Worm (Caenorhabditis elegans) whole organism, L1 larva: Measurements from ENCODE around the gene srz-67.
A peak's percentile ranks its signal among the peaks of the same experiment; 100 is the strongest.

Experiments used
- C04F5.9 ChIP-seq: sonication (generic microtip); optimal IDR thresholded peaks from 2 replicates; lab custom pipeline; 2016; ENCODE audit warnings: missing genetic modification characterization, missing compliant biosample characterization
- aha-1 ChIP-seq: fragments of 150-350 bp; optimal IDR thresholded peaks from 2 replicates; lab custom pipeline; 2014; ENCODE audit warnings: missing biosample characterization, missing genetic modification characterization
- ceh-63 ChIP-seq: fragments of 200-800 bp; sonication (Bioruptor generic); optimal IDR thresholded peaks from 2 replicates; lab custom pipeline; 2018; ENCODE audit warnings: mild to moderate bottlenecking, missing genetic modification characterization, missing compliant biosample characterization
- ceh-82 ChIP-seq, 3 experiments: fragments of 150-350 bp in 1 of 3; sonication (generic microtip) in 2 of 3; optimal IDR thresholded peaks; 2 replicates each; lab custom pipeline; 2014 to 2017; ENCODE audit warnings: missing biosample characterization in 3 of 3, missing genetic modification characterization in 3 of 3
- ceh-88 ChIP-seq: fragments of 200-800 bp; sonication (Bioruptor generic); IDR thresholded peaks from 2 replicates; pipeline ENCODE4 v1.3.6; 2022; ENCODE audit warnings: missing genetic modification characterization, missing compliant biosample characterization
- ceh-90 ChIP-seq: sonication (generic microtip); optimal IDR thresholded peaks from 2 replicates; lab custom pipeline; 2016; ENCODE audit warnings: missing genetic modification characterization, missing compliant biosample characterization
- dsc-1 ChIP-seq: sonication (generic microtip); optimal IDR thresholded peaks from 2 replicates; lab custom pipeline; 2016; ENCODE audit warnings: mild to moderate bottlenecking, missing genetic modification characterization, missing compliant biosample characterization
- efl-1 ChIP-seq, 4 experiments: fragments of 150-350 bp; optimal IDR thresholded peaks in 3 of 4; peaks in 1 of 4; 1 replicate in 1 of 4; 2 replicates in 3 of 4; lab custom pipeline; 2014; ENCODE audit warnings: missing biosample characterization in 2 of 4, missing genetic modification characterization in 2 of 4, missing genetic modification reagents in 2 of 4
- efl-3 ChIP-seq: fragments of 200-800 bp; sonication (Bioruptor generic); optimal IDR thresholded peaks from 2 replicates; lab custom pipeline; 2018; ENCODE audit warnings: mild to moderate bottlenecking, missing genetic modification characterization, missing compliant biosample characterization
- egl-27 ChIP-seq, 2 experiments: fragments of 150-350 bp in 1 of 2; sonication (generic microtip); optimal IDR thresholded peaks; 3 replicates each; lab custom pipeline; 2017 to 2018; ENCODE audit warnings: missing biosample characterization in 2 of 2, missing genetic modification characterization in 2 of 2, missing genetic modification reagents in 2 of 2
- fkh-10 ChIP-seq: sonication (generic microtip); optimal IDR thresholded peaks from 2 replicates; lab custom pipeline; 2017; ENCODE audit warnings: missing biosample characterization, missing genetic modification reagents, missing genetic modification characterization
- fkh-8 ChIP-seq: sonication (generic microtip); optimal IDR thresholded peaks from 2 replicates; lab custom pipeline; 2016; ENCODE audit warnings: mild to moderate bottlenecking, missing genetic modification characterization, missing compliant biosample characterization
- grh-1 ChIP-seq: fragments of 200-800 bp; sonication (Bioruptor generic); IDR thresholded peaks from 2 replicates; pipeline ENCODE4 v1.3.6; 2022; ENCODE audit warnings: missing genetic modification reagents, missing genetic modification characterization, missing compliant biosample characterization
- hlh-17 ChIP-seq: fragments of 200-800 bp; sonication (Bioruptor generic); optimal IDR thresholded peaks from 2 replicates; lab custom pipeline; 2018; ENCODE audit warnings: missing genetic modification characterization, mild to moderate bottlenecking, missing compliant biosample characterization, moderate library complexity, borderline replicate concordance
- hpl-2 ChIP-seq: fragments of 150-350 bp; optimal IDR thresholded peaks from 2 replicates; lab custom pipeline; 2014; ENCODE audit warnings: missing biosample characterization, missing genetic modification reagents, missing genetic modification characterization
- jun-1 ChIP-seq: fragments of 150-350 bp; optimal IDR thresholded peaks from 2 replicates; lab custom pipeline; 2014; ENCODE audit warnings: missing biosample characterization, missing genetic modification reagents, missing genetic modification characterization
- lin-15B ChIP-seq: fragments of 150-350 bp; sonication (generic microtip); optimal IDR thresholded peaks from 3 replicates; lab custom pipeline; 2014; ENCODE audit warnings: missing biosample characterization, missing genetic modification characterization
- lin-35 ChIP-seq, 2 experiments: fragments of 150-350 bp; optimal IDR thresholded peaks; 2 replicates each; lab custom pipeline; 2014; ENCODE audit warnings: missing biosample characterization in 2 of 2, missing genetic modification characterization in 2 of 2, missing genetic modification reagents in 2 of 2
- lin-39 ChIP-seq: fragments of 150-350 bp; optimal IDR thresholded peaks from 2 replicates; lab custom pipeline; 2014; ENCODE audit warnings: missing biosample characterization, missing genetic modification reagents, missing genetic modification characterization
- lsy-2 ChIP-seq, 2 experiments: fragments of 150-350 bp; optimal IDR thresholded peaks; 2 replicates each; lab custom pipeline; 2014; ENCODE audit warnings: missing biosample characterization in 2 of 2, missing genetic modification characterization in 2 of 2
- mdl-1 ChIP-seq, 2 experiments: fragments of 150-350 bp; optimal IDR thresholded peaks; 2 replicates each; lab custom pipeline; 2014 to 2017; ENCODE audit warnings: missing biosample characterization in 2 of 2, missing genetic modification characterization in 2 of 2, inconsistent platforms in 1 of 2
- mep-1 ChIP-seq: fragments of 150-350 bp; optimal IDR thresholded peaks from 2 replicates; lab custom pipeline; 2014; ENCODE audit warnings: missing biosample characterization, missing genetic modification characterization
- nhr-11 ChIP-seq: fragments of 150-350 bp; optimal IDR thresholded peaks from 2 replicates; lab custom pipeline; 2014; ENCODE audit warnings: missing biosample characterization, missing genetic modification characterization
- nhr-19 ChIP-seq: fragments of 200-800 bp; sonication (Bioruptor generic); conservative IDR thresholded peaks from 2 replicates; pipeline ENCODE4 v1.3.6; 2022; ENCODE audit warnings: missing genetic modification characterization, missing compliant biosample characterization
- nhr-20 ChIP-seq: sonication (generic microtip); optimal IDR thresholded peaks from 2 replicates; lab custom pipeline; 2016; ENCODE audit warnings: mild to moderate bottlenecking, missing genetic modification characterization, missing compliant biosample characterization
- nhr-28 ChIP-seq: fragments of 150-350 bp; optimal IDR thresholded peaks from 2 replicates; lab custom pipeline; 2014; ENCODE audit warnings: missing biosample characterization, missing genetic modification characterization
- nhr-47 ChIP-seq: sonication (generic microtip); optimal IDR thresholded peaks from 2 replicates; lab custom pipeline; 2016; ENCODE audit warnings: mild to moderate bottlenecking, missing genetic modification characterization, moderate library complexity, missing compliant biosample characterization
- nhr-71 ChIP-seq: sonication (generic microtip); optimal IDR thresholded peaks from 2 replicates; lab custom pipeline; 2016; ENCODE audit warnings: mild to moderate bottlenecking, missing genetic modification characterization, moderate library complexity, missing compliant biosample characterization
- nhr-84 ChIP-seq: sonication (generic microtip); optimal IDR thresholded peaks from 2 replicates; lab custom pipeline; 2017; ENCODE audit warnings: missing biosample characterization, missing genetic modification characterization
- pag-3 ChIP-seq: sonication (generic microtip); optimal IDR thresholded peaks from 2 replicates; lab custom pipeline; 2017; ENCODE audit warnings: missing genetic modification characterization, mild to moderate bottlenecking, missing compliant biosample characterization, antibody characterized with exemption, borderline replicate concordance; ENCODE audit not compliant: insufficient read depth
- pax-3 ChIP-seq: fragments of 200-800 bp; sonication (Bioruptor generic); optimal IDR thresholded peaks from 2 replicates; lab custom pipeline; 2018; ENCODE audit warnings: mild to moderate bottlenecking, missing genetic modification characterization, moderate library complexity, missing compliant biosample characterization
- pqm-1 ChIP-seq: sonication (generic microtip); optimal IDR thresholded peaks from 3 replicates; lab custom pipeline; 2017; ENCODE audit warnings: missing biosample characterization, missing genetic modification characterization
- rnt-1 ChIP-seq: sonication (generic microtip); optimal IDR thresholded peaks from 2 replicates; lab custom pipeline; 2016; ENCODE audit warnings: mild to moderate bottlenecking, missing genetic modification characterization, moderate library complexity, missing compliant biosample characterization
- skn-1 ChIP-seq: fragments of 150-350 bp; optimal IDR thresholded peaks from 2 replicates; lab custom pipeline; 2014; ENCODE audit warnings: missing biosample characterization, missing genetic modification characterization
- snpc-4 ChIP-seq: fragments of 150-350 bp; optimal IDR thresholded peaks from 2 replicates; lab custom pipeline; 2014; ENCODE audit warnings: missing biosample characterization, missing genetic modification characterization
- snu-23 ChIP-seq: sonication (generic microtip); optimal IDR thresholded peaks from 2 replicates; lab custom pipeline; 2016; ENCODE audit warnings: missing genetic modification characterization, missing compliant biosample characterization
- sox-4 ChIP-seq: sonication (generic microtip); optimal IDR thresholded peaks from 2 replicates; lab custom pipeline; 2016; ENCODE audit warnings: missing genetic modification characterization, missing compliant biosample characterization
- tbx-2 ChIP-seq: sonication (generic microtip); optimal IDR thresholded peaks from 2 replicates; lab custom pipeline; 2016; ENCODE audit warnings: missing genetic modification characterization, missing compliant biosample characterization
- unc-30 ChIP-seq: sonication (generic microtip); optimal IDR thresholded peaks from 2 replicates; lab custom pipeline; 2017; ENCODE audit warnings: missing biosample characterization, missing genetic modification characterization
- xbp-1 ChIP-seq: sonication (generic microtip); optimal IDR thresholded peaks from 2 replicates; lab custom pipeline; 2016; ENCODE audit warnings: missing genetic modification characterization, missing compliant biosample characterization

The srz-67 gene

ce11 chrII:3274923-3275322, 38.0 kb upstream of the srz-67 start, which contains the start of gene F02E11.3:
Gene F02E11.3, minus strand, starts transcription at chrII:3275023.
- TF ChIP-seq fkh-10 (no peak), nhr-11 (tag; lab: Kevin White, UChicago) (no peak), mdl-1 (tag; optimal IDR thresholded peaks at IDR 0.05; lab: Kevin White, UChicago) (no peak), sox-4 (no peak), pax-3 (tag; lab: Kevin White, UChicago) (no peak), lin-15B (tag; lab: Kevin White, UChicago) (no peak), mep-1 (tag; lab: Kevin White, UChicago) (no peak), nhr-84 (tag; lab: Kevin White, UChicago) (no peak), rnt-1 (tag; lab: Kevin White, UChicago) (no peak), ceh-88 (no peak), nhr-19 (GFP tag; lab: Robert Waterston, UW) (no peak), jun-1 (tag; lab: Kevin White, UChicago) (no peak), ceh-90 (tag; lab: Kevin White, UChicago) (no peak), nhr-47 (no peak), lin-35 (GFP tag; optimal IDR thresholded peaks at IDR 0.05; lab: Kevin White, UChicago) (no peak), efl-3 (GFP tag; lab: Kevin White, UChicago) (no peak), nhr-28 (tag; lab: Kevin White, UChicago) (no peak), aha-1 (tag; lab: Kevin White, UChicago) (no peak), lsy-2 (tag; optimal IDR thresholded peaks at IDR 0.05; lab: Kevin White, UChicago) (no peak)

- no peak for TF ChIP-seq hpl-2 (GFP tag; lab: Kevin White, UChicago)
- peak; percentile 59 for TF ChIP-seq dsc-1 (tag; lab: Kevin White, UChicago)
- TF ChIP-seq unc-30 (tag; lab: Kevin White, UChicago) = peak; percentile 26
- no peak for TF ChIP-seq grh-1 (GFP tag; lab: Robert Waterston, UW)
- TF ChIP-seq fkh-8 (tag; lab: Kevin White, UChicago) = peak; percentile 4
- peak; percentile 27 for TF ChIP-seq nhr-71
- no peak for TF ChIP-seq sox-4
- TF ChIP-seq mep-1 (tag; lab: Kevin White, UChicago) = peak; percentile 9
Measured at ce11 chrII:3270598-3270997, 33.7 kb upstream of the srz-67 start.

ce11 chrII:3267815-3268214, 30.9 kb upstream of the srz-67 start:
- TF ChIP-seq lin-35 (GFP tag; optimal IDR thresholded peaks at IDR 0.05; lab: Kevin White, UChicago) (no peak), nhr-19 (GFP tag; lab: Robert Waterston, UW) (0 out of 2 replicates have a peak, but pooled peaks have one; percentile 8), pqm-1 (tag; lab: Kevin White, UChicago) (no peak), lsy-2 (tag; optimal IDR thresholded peaks at IDR 0.05; lab: Kevin White, UChicago) (peak in 1 of 2 experiments; percentile 10), efl-1 (optimal IDR thresholded peaks at IDR 0.05; lab: Kevin White, UChicago) (peak in 1 of 2 experiments; percentile 1), efl-1 (GFP tag; optimal IDR thresholded peaks at IDR 0.05 in 1 of 2; lab: Kevin White, UChicago) (no peak), skn-1 (tag; lab: Kevin White, UChicago) (no peak), nhr-11 (tag; lab: Kevin White, UChicago) (no peak), snu-23 (GFP tag; lab: Kevin White, UChicago) (peak; percentile 3), lin-15B (tag; lab: Kevin White, UChicago) (no peak), unc-30 (tag; lab: Kevin White, UChicago) (no peak)

ce11 chrII:3267365-3267764, 30.4 kb upstream of the srz-67 start, which contains the start of gene F02E11.7:
Gene F02E11.7, plus strand, starts transcription at chrII:3267665.
- TF ChIP-seq snpc-4 (tag; lab: Kevin White, UChicago) (no peak), ceh-63 (no peak), fkh-8 (tag; lab: Kevin White, UChicago) (peak; percentile 11)

ce11 chrII:3264704-3265103, 27.8 kb upstream of the srz-67 start:
- TF ChIP-seq C04F5.9 (no peak), xbp-1 (tag; lab: Kevin White, UChicago) (no peak), lin-39 (tag; lab: Kevin White, UChicago) (no peak), hlh-17 (GFP tag; lab: Kevin White, UChicago) (no peak), efl-1 (optimal IDR thresholded peaks at IDR 0.05; lab: Kevin White, UChicago) (no peak), efl-1 (GFP tag; optimal IDR thresholded peaks at IDR 0.05 in 1 of 2; lab: Kevin White, UChicago) (no peak), lsy-2 (tag; optimal IDR thresholded peaks at IDR 0.05; lab: Kevin White, UChicago) (no peak), lin-35 (GFP tag; optimal IDR thresholded peaks at IDR 0.05; lab: Kevin White, UChicago) (no peak), tbx-2 (tag; lab: Kevin White, UChicago) (no peak), ceh-82 (tag; optimal IDR thresholded peaks at IDR 0.05; lab: Kevin White, UChicago) (no peak), nhr-20 (tag; lab: Kevin White, UChicago) (no peak), egl-27 (tag; optimal IDR thresholded peaks at IDR 0.05; lab: Kevin White, UChicago) (no peak), pax-3 (tag; lab: Kevin White, UChicago) (no peak), skn-1 (tag; lab: Kevin White, UChicago) (no peak), pag-3 (tag; lab: Kevin White, UChicago) (no peak)
